Fruit fly (Drosophila melanogaster): ENCODE results near the gene Kul.

Gene Kul

dm6 chr3R:29690539-29690852 lies 35.1 kb upstream of the Kul start (continued):
- TF ChIP-seq HLH4C (GFP tag; IDR thresholded peaks at IDR 0.05; ENCODE audit: partially characterized antibody) (no peak), CG18599 (GFP tag; optimal IDR thresholded peaks at IDR 0.05) (peak; percentile 22), CG4328 (GFP tag; optimal IDR thresholded peaks at IDR 0.05) (no peak), Side (GFP tag; optimal IDR thresholded peaks at IDR 0.05) (no peak), CG1647 (GFP tag; optimal IDR thresholded peaks at IDR 0.05) (no peak), tll (GFP tag; optimal IDR thresholded peaks at IDR 0.05) (no peak), CG10462 (GFP tag; optimal IDR thresholded peaks at IDR 0.05) (no peak), CG6813 (GFP tag; optimal IDR thresholded peaks at IDR 0.05) (peak; percentile 25), Fer2 (tag; optimal IDR thresholded peaks at IDR 0.05) (no peak), Fer1 (GFP tag; optimal IDR thresholded peaks at IDR 0.05) (no peak), CG4404 (GFP tag; IDR thresholded peaks at IDR 0.05) (no peak), CG1832 (GFP tag; optimal IDR thresholded peaks at IDR 0.05) (no peak), CG9609 (GFP tag; optimal IDR thresholded peaks at IDR 0.05) (no peak), maf-S (GFP tag; optimal IDR thresholded peaks at IDR 0.05) (no peak), kah (GFP tag; optimal IDR thresholded peaks at IDR 0.05) (no peak), CG9215 (GFP tag; IDR thresholded peaks at IDR 0.05) (no peak), lola (GFP tag; optimal IDR thresholded peaks at IDR 0.05) (peak in 1 of 3 experiments; percentile 56), CG9876 (GFP tag; optimal IDR thresholded peaks at IDR 0.05) (no peak), MESR4 (GFP tag; optimal IDR thresholded peaks at IDR 0.05) (no peak), oc (tag; optimal IDR thresholded peaks at IDR 0.05) (peak; percentile 44), p53 (GFP tag; optimal IDR thresholded peaks at IDR 0.05) (no peak), nerfin-2 (GFP tag; IDR thresholded peaks at IDR 0.05; ENCODE audit: partially characterized antibody) (no peak), unpg (GFP tag; optimal IDR thresholded peaks at IDR 0.05) (peak; percentile 61), Med (GFP tag) (peak; percentile 78), Hmr (GFP tag; optimal IDR thresholded peaks at IDR 0.05) (peak; percentile 24), CG30403 (GFP tag; optimal IDR thresholded peaks at IDR 0.05) (peak; percentile 50), sima (GFP tag; optimal IDR thresholded peaks at IDR 0.05) (no peak), CG8478 (optimal IDR thresholded peaks at IDR 0.05) (no peak), pb (GFP tag; optimal IDR thresholded peaks at IDR 0.05) (no peak), CG10274 (GFP tag; optimal IDR thresholded peaks at IDR 0.05) (no peak), pho (GFP tag; optimal IDR thresholded peaks at IDR 0.05) (no peak), CG12071 (GFP tag; optimal IDR thresholded peaks at IDR 0.05) (peak; percentile 9), CG8290 (GFP tag; optimal IDR thresholded peaks at IDR 0.05) (no peak), CG8290 (tag; optimal IDR thresholded peaks at IDR 0.05) (no peak), CG12219 (GFP tag; optimal IDR thresholded peaks at IDR 0.05) (peak; percentile 35), salm (tag; optimal IDR thresholded peaks at IDR 0.05) (no peak), CG9437 (GFP tag; optimal IDR thresholded peaks at IDR 0.05) (peak; percentile 20), seq (GFP tag; IDR thresholded peaks at IDR 0.05) (no peak), HmgD (GFP tag; optimal IDR thresholded peaks at IDR 0.05) (no peak), vvl (GFP tag; IDR thresholded peaks at IDR 0.05) (peak; percentile 74), Gug (GFP tag; IDR thresholded peaks at IDR 0.05) (no peak), CG15601 (tag; optimal IDR thresholded peaks at IDR 0.05) (peak; percentile 8), CG10321 (GFP tag; IDR thresholded peaks at IDR 0.05) (no peak), knrl (GFP tag; IDR thresholded peaks at IDR 0.05; ENCODE audit: partially characterized antibody) (no peak), CG8281 (tag; optimal IDR thresholded peaks at IDR 0.05) (peak; percentile 32), wdn (GFP tag; IDR thresholded peaks at IDR 0.05) (no peak), Blimp-1 (GFP tag; optimal IDR thresholded peaks at IDR 0.05) (peak; percentile 67), slbo (GFP tag; IDR thresholded peaks at IDR 0.05) (no peak), Ptx1 (GFP tag; IDR thresholded peaks at IDR 0.05) (peak; percentile 29; the same call in 1 of the 2 replicates), mam (GFP tag; optimal IDR thresholded peaks at IDR 0.05) (no peak), chm (GFP tag; IDR thresholded peaks at IDR 0.05) (no peak), Tbp (GFP tag; optimal IDR thresholded peaks at IDR 0.05) (no peak)

All from whole organism, embryonic.